Worm (Caenorhabditis elegans) whole organism, L3 larva: Measurements from ENCODE around the gene rab-3.

Experiments used
- R02D3.7 ChIP-seq: fragments of 150-350 bp; optimal IDR thresholded peaks from 2 replicates; lab custom pipeline; 2014; ENCODE audit warnings: missing biosample characterization, missing genetic modification characterization
- ZK546.5 ChIP-seq: sonication (generic microtip); optimal IDR thresholded peaks from 2 replicates; lab custom pipeline; 2017; ENCODE audit warnings: missing biosample characterization, missing genetic modification characterization
- aly-2 ChIP-seq: fragments of 150-350 bp; optimal IDR thresholded peaks from 2 replicates; lab custom pipeline; 2014; ENCODE audit warnings: missing biosample characterization, missing genetic modification characterization
- ama-1 ChIP-seq: fragments of 150-350 bp; optimal IDR thresholded peaks from 2 replicates; lab custom pipeline; 2018
- ceh-16 ChIP-seq: sonication (generic microtip); optimal IDR thresholded peaks from 2 replicates; lab custom pipeline; 2017; ENCODE audit warnings: missing biosample characterization, missing genetic modification characterization
- ceh-28 ChIP-seq: fragments of 150-350 bp; optimal IDR thresholded peaks from 2 replicates; lab custom pipeline; 2014; ENCODE audit warnings: missing biosample characterization, missing genetic modification reagents, missing genetic modification characterization
- ceh-82 ChIP-seq: fragments of 150-350 bp; optimal IDR thresholded peaks from 2 replicates; lab custom pipeline; 2014; ENCODE audit warnings: missing biosample characterization, missing genetic modification characterization
- daf-12 ChIP-seq: fragments of 150-350 bp; optimal IDR thresholded peaks from 2 replicates; lab custom pipeline; 2014; ENCODE audit warnings: missing biosample characterization, missing genetic modification reagents, missing genetic modification characterization
- egl-5 ChIP-seq: fragments of 150-350 bp; optimal IDR thresholded peaks from 2 replicates; lab custom pipeline; 2017; ENCODE audit warnings: missing biosample characterization, missing genetic modification reagents, missing genetic modification characterization, inconsistent platforms
- elt-1 ChIP-seq: fragments of 150-350 bp; optimal IDR thresholded peaks from 2 replicates; lab custom pipeline; 2014; ENCODE audit warnings: missing biosample characterization, missing genetic modification characterization
- elt-2 ChIP-seq: sonication (generic microtip); optimal IDR thresholded peaks from 2 replicates; lab custom pipeline; 2016; ENCODE audit warnings: missing genetic modification reagents, mild to moderate bottlenecking, missing genetic modification characterization, missing compliant biosample characterization
- elt-3 ChIP-seq, 3 experiments: fragments of 150-350 bp in 1 of 3; sonication (generic microtip) in 2 of 3; optimal IDR thresholded peaks; 2 replicates in 2 of 3; 4 replicates in 1 of 3; lab custom pipeline; 2014 to 2017; ENCODE audit warnings: missing biosample characterization in 3 of 3, missing genetic modification characterization in 3 of 3
- eor-1 ChIP-seq, 2 experiments: fragments of 150-350 bp; optimal IDR thresholded peaks; 2 replicates each; lab custom pipeline; 2014 to 2018; ENCODE audit warnings: missing biosample characterization in 2 of 2, missing genetic modification characterization in 2 of 2
- fkh-10 ChIP-seq: sonication (generic microtip); optimal IDR thresholded peaks from 2 replicates; lab custom pipeline; 2017; ENCODE audit warnings: missing biosample characterization, missing genetic modification reagents, missing genetic modification characterization
- fkh-2 ChIP-seq: fragments of 150-350 bp; optimal IDR thresholded peaks from 2 replicates; lab custom pipeline; 2014; ENCODE audit warnings: missing biosample characterization, missing genetic modification reagents, missing genetic modification characterization
- fos-1 ChIP-seq: fragments of 150-350 bp; optimal IDR thresholded peaks from 2 replicates; lab custom pipeline; 2014; ENCODE audit warnings: missing biosample characterization, missing genetic modification characterization
- hmg-11 ChIP-seq: sonication (generic microtip); optimal IDR thresholded peaks from 2 replicates; lab custom pipeline; 2016; ENCODE audit warnings: missing genetic modification characterization, missing compliant biosample characterization
- jun-1 ChIP-seq: fragments of 150-350 bp; optimal IDR thresholded peaks from 2 replicates; lab custom pipeline; 2014; ENCODE audit warnings: missing biosample characterization, missing genetic modification reagents, missing genetic modification characterization
- lin-15B ChIP-seq: fragments of 150-350 bp; optimal IDR thresholded peaks from 2 replicates; lab custom pipeline; 2014; ENCODE audit warnings: missing biosample characterization, missing genetic modification characterization
- lin-39 ChIP-seq: fragments of 150-350 bp; optimal IDR thresholded peaks from 2 replicates; lab custom pipeline; 2018; ENCODE audit warnings: missing biosample characterization, missing genetic modification reagents, missing genetic modification characterization
- lsy-12 ChIP-seq: sonication (generic microtip); optimal IDR thresholded peaks from 2 replicates; lab custom pipeline; 2016; ENCODE audit warnings: mild to moderate bottlenecking, missing genetic modification characterization, missing compliant biosample characterization
- mdl-1 ChIP-seq: fragments of 150-350 bp; optimal IDR thresholded peaks from 2 replicates; lab custom pipeline; 2014; ENCODE audit warnings: missing biosample characterization, missing genetic modification characterization
- nfya-1 ChIP-seq: sonication (generic microtip); optimal IDR thresholded peaks from 2 replicates; lab custom pipeline; 2017; ENCODE audit warnings: missing genetic modification characterization, mild to moderate bottlenecking, missing compliant biosample characterization, antibody characterized with exemption, moderate library complexity; ENCODE audit not compliant: insufficient read depth
- nhr-12 ChIP-seq: fragments of 150-350 bp; optimal IDR thresholded peaks from 2 replicates; lab custom pipeline; 2014; ENCODE audit warnings: missing biosample characterization, missing genetic modification characterization
- nhr-23 ChIP-seq: fragments of 150-350 bp; optimal IDR thresholded peaks from 2 replicates; lab custom pipeline; 2014; ENCODE audit warnings: missing biosample characterization, missing genetic modification reagents, missing genetic modification characterization
- nhr-237 ChIP-seq: fragments of 150-350 bp; optimal IDR thresholded peaks from 2 replicates; lab custom pipeline; 2014; ENCODE audit warnings: missing biosample characterization, missing genetic modification characterization
- nhr-25 ChIP-seq: sonication (generic microtip); optimal IDR thresholded peaks from 2 replicates; lab custom pipeline; 2017; ENCODE audit warnings: missing biosample characterization, missing genetic modification characterization
- nhr-28 ChIP-seq: fragments of 150-350 bp; optimal IDR thresholded peaks from 2 replicates; lab custom pipeline; 2014; ENCODE audit warnings: missing biosample characterization, missing genetic modification characterization
- nhr-43 ChIP-seq: sonication (generic microtip); optimal IDR thresholded peaks from 2 replicates; lab custom pipeline; 2016; ENCODE audit warnings: mild to moderate bottlenecking, missing genetic modification characterization, missing compliant biosample characterization; ENCODE audit not compliant: poor library complexity, severe bottlenecking
- nhr-67 ChIP-seq: fragments of 150-350 bp; optimal IDR thresholded peaks from 2 replicates; lab custom pipeline; 2014; ENCODE audit warnings: missing biosample characterization, missing genetic modification characterization
- nhr-76 ChIP-seq: fragments of 150-350 bp; sonication (generic microtip); optimal IDR thresholded peaks from 5 replicates; lab custom pipeline; 2014; ENCODE audit warnings: missing biosample characterization, missing genetic modification characterization
- nhr-77 ChIP-seq: fragments of 150-350 bp; optimal IDR thresholded peaks from 2 replicates; lab custom pipeline; 2014; ENCODE audit warnings: missing biosample characterization, missing genetic modification characterization
- pha-4 ChIP-seq: fragments of 150-350 bp; optimal IDR thresholded peaks from 2 replicates; lab custom pipeline; 2014; ENCODE audit warnings: missing biosample characterization, missing genetic modification reagents, missing genetic modification characterization
- pqm-1 ChIP-seq: fragments of 150-350 bp; optimal IDR thresholded peaks from 2 replicates; lab custom pipeline; 2017; ENCODE audit warnings: missing biosample characterization, missing genetic modification characterization, inconsistent platforms
- sea-2 ChIP-seq: fragments of 150-350 bp; sonication (generic microtip); optimal IDR thresholded peaks from 4 replicates; lab custom pipeline; 2014; ENCODE audit warnings: missing biosample characterization, missing genetic modification reagents, missing genetic modification characterization
- skn-1 ChIP-seq: fragments of 150-350 bp; optimal IDR thresholded peaks from 2 replicates; lab custom pipeline; 2014; ENCODE audit warnings: missing biosample characterization, missing genetic modification characterization
- snpc-4 ChIP-seq: fragments of 150-350 bp; optimal IDR thresholded peaks from 2 replicates; lab custom pipeline; 2014; ENCODE audit warnings: missing biosample characterization, missing genetic modification characterization
- tbx-2 ChIP-seq: sonication (generic microtip); optimal IDR thresholded peaks from 2 replicates; lab custom pipeline; 2016; ENCODE audit warnings: mild to moderate bottlenecking, missing genetic modification characterization, missing compliant biosample characterization
- unc-39 ChIP-seq: sonication (generic microtip); optimal IDR thresholded peaks from 4 replicates; lab custom pipeline; 2017; ENCODE audit warnings: missing biosample characterization, missing genetic modification characterization
- unc-62 ChIP-seq: fragments of 150-350 bp; sonication (generic microtip); optimal IDR thresholded peaks from 4 replicates; lab custom pipeline; 2014; ENCODE audit warnings: missing biosample characterization, missing genetic modification reagents, missing genetic modification characterization
- ztf-11 ChIP-seq: fragments of 150-350 bp; optimal IDR thresholded peaks from 2 replicates; lab custom pipeline; 2014; ENCODE audit warnings: missing biosample characterization, missing genetic modification characterization
- ztf-4 ChIP-seq: fragments of 150-350 bp; optimal IDR thresholded peaks from 2 replicates; lab custom pipeline; 2014; ENCODE audit warnings: missing biosample characterization, missing genetic modification characterization

rab-3 gene

ce11 chrII:5719848-5720247 lies 7.8 kb downstream of the rab-3 start, which contains the start of gene damt-1:
Gene damt-1 (plus strand): TSS chrII:5720148.
- TF ChIP-seq mdl-1 (tag; lab: Kevin White, UChicago) (no peak), daf-12 (tag; lab: Kevin White, UChicago) (no peak), nhr-77 (tag; lab: Kevin White, UChicago) (no peak), fkh-10 (GFP tag; lab: Kevin White, UChicago) (no peak), elt-2 (tag; lab: Kevin White, UChicago) (no peak), ceh-16 (tag; lab: Kevin White, UChicago) (no peak), nhr-28 (tag; lab: Kevin White, UChicago) (no peak), snpc-4 (tag; lab: Kevin White, UChicago) (no peak), unc-62 (GFP tag; lab: Kevin White, UChicago) (no peak), fkh-2 (tag; lab: Kevin White, UChicago) (no peak), nhr-12 (no peak), nhr-25 (no peak), pqm-1 (tag; lab: Kevin White, UChicago) (no peak)

ce11 chrII:5717831-5718230 lies 9.8 kb downstream of the rab-3 start, which contains the start of gene zipt-3:
Gene zipt-3 (plus strand): TSS chrII:5718131.
- no peak for TF ChIP-seq daf-12 (tag; lab: Kevin White, UChicago)

ce11 chrII:5715745-5716357 lies 11.8 kb downstream of the rab-3 start, which contains the start of the genes C18A3.10 and C18A3.3:
Gene C18A3.10 (minus strand): TSS chrII:5715845.
Gene C18A3.3 (plus strand): TSS chrII:5716307.
- TF ChIP-seq eor-1 (tag; optimal IDR thresholded peaks at IDR 0.05; lab: Kevin White, UChicago), result no peak
- no peak for TF ChIP-seq lsy-12 (tag; lab: Kevin White, UChicago)
- TF ChIP-seq daf-12 (tag; lab: Kevin White, UChicago), result no peak
- no peak for TF ChIP-seq nhr-43 (tag; lab: Kevin White, UChicago)
- no peak for TF ChIP-seq nhr-77 (tag; lab: Kevin White, UChicago)
- no peak for TF ChIP-seq unc-39
- TF ChIP-seq pha-4 (tag; lab: Kevin White, UChicago), result no peak
- TF ChIP-seq ceh-16 (tag; lab: Kevin White, UChicago), result no peak
- TF ChIP-seq ama-1, result no peak
- no peak for TF ChIP-seq ztf-11 (tag; lab: Kevin White, UChicago)
- no peak for TF ChIP-seq pqm-1 (tag; lab: Kevin White, UChicago)
- no peak for TF ChIP-seq fkh-2 (tag; lab: Kevin White, UChicago)
- TF ChIP-seq ZK546.5 (tag; lab: Kevin White, UChicago), result no peak
- TF ChIP-seq elt-1, result no peak

- no peak for TF ChIP-seq nhr-76
- TF ChIP-seq sea-2 (GFP tag; lab: Kevin White, UChicago), result no peak
- TF ChIP-seq daf-12 (tag; lab: Kevin White, UChicago), result no peak
- no peak for TF ChIP-seq nhr-12
- no peak for TF ChIP-seq eor-1 (tag; optimal IDR thresholded peaks at IDR 0.05; lab: Kevin White, UChicago)
- TF ChIP-seq R02D3.7, result no peak
- no peak for TF ChIP-seq ztf-11 (tag; lab: Kevin White, UChicago)
- no peak for TF ChIP-seq tbx-2
- TF ChIP-seq jun-1 (tag; lab: Kevin White, UChicago), result no peak
- TF ChIP-seq pqm-1 (tag; lab: Kevin White, UChicago), result no peak
- no peak for TF ChIP-seq ceh-16 (tag; lab: Kevin White, UChicago)
- TF ChIP-seq egl-5 (tag; lab: Kevin White, UChicago), result no peak
- no peak for TF ChIP-seq unc-62 (GFP tag; lab: Kevin White, UChicago)
- peak; percentile 76 for TF ChIP-seq elt-2 (tag; lab: Kevin White, UChicago)
- peak; percentile 86 for TF ChIP-seq lin-15B
- TF ChIP-seq nhr-237 (tag; lab: Kevin White, UChicago), result no peak
- no peak for TF ChIP-seq fos-1 (tag; lab: Kevin White, UChicago)
- TF ChIP-seq skn-1 (tag; lab: Kevin White, UChicago), result peak; percentile 12
- no peak for TF ChIP-seq fkh-2 (tag; lab: Kevin White, UChicago)
- peak; percentile 78 for TF ChIP-seq nfya-1 (tag; lab: Kevin White, UChicago)
- peak; percentile 76 for TF ChIP-seq nhr-25
- peak; percentile 26 for TF ChIP-seq nhr-43 (tag; lab: Kevin White, UChicago)
- peak; percentile 47 for TF ChIP-seq hmg-11 (tag; lab: Kevin White, UChicago)
- TF ChIP-seq ceh-82 (tag; lab: Kevin White, UChicago), result no peak
- TF ChIP-seq nhr-67 (tag; lab: Kevin White, UChicago), result no peak
- no peak for TF ChIP-seq fkh-10 (GFP tag; lab: Kevin White, UChicago)
- TF ChIP-seq pha-4 (tag; lab: Kevin White, UChicago), result peak; percentile 78
- peak; percentile 61 for TF ChIP-seq ZK546.5 (tag; lab: Kevin White, UChicago)
- peak; percentile 66 for TF ChIP-seq nhr-23
- no peak for TF ChIP-seq ceh-28 (tag; lab: Kevin White, UChicago)
- no peak for TF ChIP-seq aly-2 (tag; lab: Kevin White, UChicago)
- TF ChIP-seq ama-1, result peak; percentile 61
- no peak for TF ChIP-seq ztf-4 (tag; lab: Kevin White, UChicago)
- TF ChIP-seq lin-39 (tag; lab: Kevin White, UChicago), result peak; percentile 48
- no peak for TF ChIP-seq elt-1
- TF ChIP-seq lsy-12 (tag; lab: Kevin White, UChicago), result no peak
- no peak for TF ChIP-seq elt-3 (tag; optimal IDR thresholded peaks at IDR 0.05; lab: Kevin White, UChicago)
- TF ChIP-seq nhr-28 (tag; lab: Kevin White, UChicago), result no peak
- TF ChIP-seq snpc-4 (tag; lab: Kevin White, UChicago), result peak; percentile 84
These were observed 12.8 kb downstream of the rab-3 start, which contains the start of the genes tiar-1 and lelo-4 for ce11 chrII:5714807-5715206. Gene tiar-1 (minus strand): TSS chrII:5714823. Gene lelo-4 (plus strand): TSS chrII:5714924.
